Fruit fly (Drosophila melanogaster) whole organism, larva: ENCODE measurements around the gene CG1847.

Experiments used
- noc ChIP-seq: fragments of 200-800 bp; sonication (Bioruptor generic); optimal IDR thresholded peaks from 3 replicates; lab custom pipeline; 2019; ENCODE audit warnings: missing biosample characterization, mild to moderate bottlenecking, missing genetic modification characterization, moderate library complexity

The CG1847 gene

dm6 chrX:11891682-11892179 lies 22.8 kb downstream of the CG1847 start, which contains the start of gene sicily:
Gene sicily, plus strand, starts transcription at chrX:11891732.
- no peak for TF ChIP-seq noc

- TF ChIP-seq noc: no peak
These were observed 24.7 kb downstream of the CG1847 start, which contains the start of gene wisp for dm6 chrX:11893643-11894042. Gene wisp, plus strand, starts transcription at chrX:11893943.

DNA sequence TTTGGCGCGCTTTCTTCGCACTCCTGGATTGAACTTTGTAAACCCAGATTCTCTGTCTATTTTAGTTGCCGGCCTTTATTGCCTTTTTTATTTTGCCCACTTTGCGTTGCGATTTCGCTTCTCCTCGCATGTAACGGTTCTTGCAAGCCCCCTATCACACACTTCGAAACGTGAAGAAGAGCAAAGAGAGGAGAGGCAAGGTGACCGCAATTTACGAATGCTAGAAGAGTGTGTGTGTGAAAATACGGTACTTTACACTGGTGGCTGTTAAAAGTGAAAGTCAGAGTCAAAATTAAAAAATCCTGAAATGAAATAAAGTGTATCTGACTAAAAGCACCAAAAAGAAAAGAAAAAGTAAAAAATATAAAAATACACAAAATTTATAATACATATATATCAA lies 25.2 kb downstream of the CG1847 start:
- TF ChIP-seq noc: no peak

DNA sequence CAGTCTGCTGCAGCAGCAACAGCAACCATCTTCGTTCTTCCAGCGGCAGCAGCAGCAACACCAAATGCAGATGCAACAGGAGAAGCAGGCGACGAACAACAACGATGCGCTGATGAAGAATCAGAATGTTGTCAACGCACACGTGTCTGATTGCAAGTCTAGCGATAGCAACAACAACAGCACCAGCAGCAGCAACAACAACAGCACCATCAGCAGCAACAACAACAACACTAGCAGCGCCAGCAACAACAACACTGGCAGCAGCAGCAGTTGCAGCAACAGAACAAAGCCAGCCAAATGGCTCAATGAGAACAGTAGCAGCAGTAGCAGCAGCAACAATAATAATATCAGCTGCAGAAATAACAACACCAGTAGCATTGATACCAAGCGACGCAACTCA lies 26.2 kb downstream of the CG1847 start:
- TF ChIP-seq noc: no peak

dm6 chrX:11905144-11905543 lies 36.2 kb downstream of the CG1847 start, which contains the start of gene Upf1:
Gene Upf1, minus strand, starts transcription at chrX:11905371.
- TF ChIP-seq noc: no peak

dm6 chrX:11906818-11907281 lies 37.9 kb downstream of the CG1847 start, which contains the start of gene CG43156:
Gene CG43156, minus strand, starts transcription at chrX:11906868.
- TF ChIP-seq noc: no peak

dm6 chrX:11913581-11913980 lies 44.6 kb downstream of the CG1847 start:
- no peak for TF ChIP-seq noc

DNA sequence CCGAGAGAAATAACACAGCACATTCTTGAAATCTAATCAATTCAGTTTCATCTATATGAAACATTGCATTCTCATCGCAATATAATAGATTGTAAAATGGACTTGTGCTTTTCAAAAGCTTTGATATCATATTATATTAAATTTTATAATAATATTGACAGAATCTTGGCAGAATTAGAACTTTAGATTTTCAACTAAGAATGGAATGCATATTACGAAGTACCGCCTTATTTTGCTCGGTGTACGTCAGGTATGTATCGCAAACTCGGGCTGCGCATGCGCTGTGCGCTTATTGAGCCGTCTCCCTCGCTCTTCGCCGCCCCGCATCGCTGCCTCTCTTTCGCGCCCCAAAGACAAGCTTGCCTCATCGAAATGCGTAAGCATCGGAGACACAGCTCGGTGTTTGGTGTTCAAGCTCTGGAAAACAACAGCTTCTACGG lies 46.2 kb downstream of the CG1847 start:
- TF ChIP-seq noc: peak; percentile 86

- no peak for TF ChIP-seq noc
These were observed 48.2 kb downstream of the CG1847 start, which contains the start of gene pot for dm6 chrX:11917056-11917633. Gene pot, minus strand, starts transcription at chrX:11917260.
